Worm (Caenorhabditis elegans) whole organism, young adult: Measurements from ENCODE around the gene ifta-2.

Source experiments
- B0261.1 ChIP-seq: sonication (generic microtip); optimal IDR thresholded peaks from 2 replicates; lab custom pipeline; 2016; ENCODE audit warnings: mild to moderate bottlenecking, missing genetic modification characterization, moderate library complexity, missing compliant biosample characterization
- C06A6.2 ChIP-seq: fragments of 200-800 bp; sonication (Bioruptor generic); conservative IDR thresholded peaks from 2 replicates; pipeline ENCODE4 v1.3.6; 2022; ENCODE audit warnings: missing genetic modification characterization, missing compliant biosample characterization
- F10E7.11 ChIP-seq: sonication (generic microtip); optimal IDR thresholded peaks from 2 replicates; lab custom pipeline; 2017; ENCODE audit warnings: mild to moderate bottlenecking, missing genetic modification characterization, moderate library complexity, missing compliant biosample characterization
- F39B2.1 ChIP-seq: fragments of 200-800 bp; sonication (Bioruptor generic); IDR thresholded peaks from 2 replicates; pipeline ENCODE4 v1.3.6; 2022; ENCODE audit warnings: missing genetic modification reagents, missing genetic modification characterization, missing compliant biosample characterization
- F49E8.2 ChIP-seq: sonication (generic microtip); optimal IDR thresholded peaks from 3 replicates; lab custom pipeline; 2017; ENCODE audit warnings: missing genetic modification characterization, mild to moderate bottlenecking, missing compliant biosample characterization, antibody characterized with exemption, moderate library complexity; ENCODE audit not compliant: insufficient read depth
- F52B5.7 ChIP-seq: sonication (generic microtip); optimal IDR thresholded peaks from 2 replicates; lab custom pipeline; 2016; ENCODE audit warnings: mild to moderate bottlenecking, missing genetic modification characterization, missing compliant biosample characterization
- F57C9.4 ChIP-seq: sonication (generic microtip); optimal IDR thresholded peaks from 2 replicates; lab custom pipeline; 2017; ENCODE audit warnings: mild to moderate bottlenecking, missing genetic modification characterization, missing compliant biosample characterization
- T26A5.8 ChIP-seq: sonication (generic microtip); optimal IDR thresholded peaks from 2 replicates; lab custom pipeline; 2016; ENCODE audit warnings: missing genetic modification characterization, missing compliant biosample characterization
- Y53F4B.3 ChIP-seq: fragments of 200-800 bp; sonication (Bioruptor generic); IDR thresholded peaks from 2 replicates; pipeline ENCODE4 v1.3.6; 2022; ENCODE audit warnings: missing genetic modification reagents, missing genetic modification characterization, missing compliant biosample characterization
- Y79H2A.3 ChIP-seq: fragments of 200-800 bp; sonication (Bioruptor generic); conservative IDR thresholded peaks from 2 replicates; pipeline ENCODE4 v1.3.6; 2022; ENCODE audit warnings: missing genetic modification reagents, missing genetic modification characterization, missing compliant biosample characterization
- Y95B8A.8 ChIP-seq: fragments of 200-800 bp; sonication (Bioruptor generic); IDR thresholded peaks from 2 replicates; pipeline ENCODE4 v1.3.6; 2022; ENCODE audit warnings: missing genetic modification reagents, missing genetic modification characterization, missing compliant biosample characterization
- athp-1 ChIP-seq: sonication (generic microtip); optimal IDR thresholded peaks from 2 replicates; lab custom pipeline; 2017; ENCODE audit warnings: mild to moderate bottlenecking, missing genetic modification characterization, missing compliant biosample characterization
- bed-1 ChIP-seq: fragments of 200-800 bp; sonication (Bioruptor generic); IDR thresholded peaks from 2 replicates; pipeline ENCODE4 v1.3.6; 2022; ENCODE audit warnings: missing genetic modification reagents, missing genetic modification characterization, missing compliant biosample characterization
- cebp-1 ChIP-seq, 2 experiments: fragments of 200-800 bp in 1 of 2; sonication (Bioruptor generic) in 1 of 2; sonication (generic microtip) in 1 of 2; IDR thresholded peaks in 1 of 2; optimal IDR thresholded peaks in 1 of 2; 2 replicates each; pipeline versions ENCODE4 v1.3.6 to Lab custom; 2017 to 2022; ENCODE audit warnings: missing compliant biosample characterization in 2 of 2, missing genetic modification characterization in 2 of 2, mild to moderate bottlenecking in 1 of 2, missing genetic modification reagents in 1 of 2, moderate library complexity in 1 of 2
- ceh-40 ChIP-seq: fragments of 200-800 bp; sonication (Bioruptor generic); IDR thresholded peaks from 2 replicates; pipeline ENCODE4 v1.3.6; 2022; ENCODE audit warnings: missing genetic modification characterization, missing compliant biosample characterization
- ceh-79 ChIP-seq: sonication (generic microtip); optimal IDR thresholded peaks from 2 replicates; lab custom pipeline; 2017; ENCODE audit warnings: mild to moderate bottlenecking, missing genetic modification characterization, missing compliant biosample characterization
- dpff-1 ChIP-seq: sonication (generic microtip); optimal IDR thresholded peaks from 2 replicates; lab custom pipeline; 2017; ENCODE audit warnings: mild to moderate bottlenecking, missing genetic modification characterization, missing compliant biosample characterization
- egl-18 ChIP-seq: fragments of 200-800 bp; sonication (Bioruptor generic); IDR thresholded peaks from 2 replicates; pipeline ENCODE4 v1.3.6; 2022; ENCODE audit warnings: missing genetic modification reagents, missing genetic modification characterization, missing compliant biosample characterization
- egrh-3 ChIP-seq: fragments of 200-800 bp; sonication (Bioruptor generic); IDR thresholded peaks from 2 replicates; pipeline ENCODE4 v1.3.6; 2022; ENCODE audit warnings: missing genetic modification reagents, missing genetic modification characterization, missing compliant biosample characterization
- ekl-4 ChIP-seq: fragments of 200-800 bp; sonication (Bioruptor generic); IDR thresholded peaks from 2 replicates; pipeline ENCODE4 v1.3.6; 2022; ENCODE audit warnings: missing genetic modification reagents, missing genetic modification characterization, missing compliant biosample characterization
- hlh-26 ChIP-seq: fragments of 200-800 bp; sonication (Bioruptor generic); conservative IDR thresholded peaks from 2 replicates; pipeline ENCODE4 v1.3.6; 2022; ENCODE audit warnings: missing genetic modification reagents, missing genetic modification characterization, missing compliant biosample characterization
- hmg-20 ChIP-seq: fragments of 200-800 bp; sonication (Bioruptor generic); IDR thresholded peaks from 2 replicates; pipeline ENCODE4 v1.3.6; 2022; ENCODE audit warnings: missing genetic modification reagents, missing genetic modification characterization, missing compliant biosample characterization
- lin-35 ChIP-seq, 3 experiments: fragments of 150-350 bp in 2 of 3; sonication (generic microtip) in 1 of 3; optimal IDR thresholded peaks; 2 replicates each; lab custom pipeline; 2014 to 2018; ENCODE audit warnings: missing biosample characterization in 3 of 3, missing genetic modification characterization in 3 of 3, missing genetic modification reagents in 3 of 3
- lin-54 ChIP-seq: fragments of 200-800 bp; sonication (Bioruptor generic); optimal IDR thresholded peaks from 2 replicates; lab custom pipeline; 2018; ENCODE audit warnings: mild to moderate bottlenecking, missing genetic modification characterization, missing compliant biosample characterization
- madf-3 ChIP-seq: fragments of 200-800 bp; sonication (Bioruptor generic); IDR thresholded peaks from 2 replicates; pipeline ENCODE4 v1.3.6; 2022; ENCODE audit warnings: missing genetic modification reagents, missing genetic modification characterization, missing compliant biosample characterization
- madf-6 ChIP-seq: fragments of 200-800 bp; sonication (Bioruptor generic); IDR thresholded peaks from 2 replicates; pipeline ENCODE4 v1.3.6; 2022; ENCODE audit warnings: missing genetic modification reagents, missing genetic modification characterization, missing compliant biosample characterization
- nfya-2 ChIP-seq: fragments of 200-800 bp; sonication (Bioruptor generic); IDR thresholded peaks from 2 replicates; pipeline ENCODE4 v1.3.6; 2022; ENCODE audit warnings: missing genetic modification reagents, missing genetic modification characterization, missing compliant biosample characterization
- nhr-120 ChIP-seq: fragments of 200-800 bp; sonication (Bioruptor generic); IDR thresholded peaks from 2 replicates; pipeline ENCODE4 v1.3.6; 2022; ENCODE audit warnings: missing genetic modification characterization, missing compliant biosample characterization
- nhr-90 ChIP-seq: sonication (generic microtip); optimal IDR thresholded peaks from 2 replicates; lab custom pipeline; 2016; ENCODE audit warnings: missing genotype, mild to moderate bottlenecking, missing genetic modification characterization, missing compliant biosample characterization
- rcor-1 ChIP-seq: fragments of 200-800 bp; sonication (Bioruptor generic); IDR thresholded peaks from 2 replicates; pipeline ENCODE4 v1.3.6; 2022; ENCODE audit warnings: missing genetic modification reagents, missing genetic modification characterization, missing compliant biosample characterization
- sea-2 ChIP-seq: fragments of 200-800 bp; sonication (Bioruptor generic); IDR thresholded peaks from 2 replicates; pipeline ENCODE4 v1.3.6; 2022; ENCODE audit warnings: missing genetic modification characterization, missing compliant biosample characterization
- snpc-1.1 ChIP-seq: sonication (generic microtip); optimal IDR thresholded peaks from 2 replicates; lab custom pipeline; 2017; ENCODE audit warnings: missing genetic modification characterization, mild to moderate bottlenecking, missing compliant biosample characterization, antibody characterized with exemption, moderate library complexity, missing genotype, missing genetic modification reagents; ENCODE audit not compliant: insufficient read depth
- snpc-1.3 ChIP-seq: sonication (generic microtip); optimal IDR thresholded peaks from 2 replicates; lab custom pipeline; 2017; ENCODE audit warnings: missing genetic modification characterization, mild to moderate bottlenecking, missing compliant biosample characterization, antibody characterized with exemption, moderate library complexity, missing genotype, missing genetic modification reagents; ENCODE audit not compliant: insufficient read depth
- snpc-4 ChIP-seq, 5 experiments: fragments of 150-350 bp in 1 of 5; sonication (generic microtip) in 4 of 5; optimal IDR thresholded peaks; 2 replicates each; lab custom pipeline; 2014 to 2018; ENCODE audit warnings: missing genetic modification characterization in 5 of 5, missing biosample characterization in 3 of 5, antibody characterized with exemption in 2 of 5, mild to moderate bottlenecking in 2 of 5, missing compliant biosample characterization in 2 of 5, missing genotype in 2 of 5, moderate library complexity in 2 of 5, missing genetic modification reagents in 1 of 5
- somi-1 ChIP-seq: fragments of 200-800 bp; sonication (Bioruptor generic); optimal IDR thresholded peaks from 2 replicates; lab custom pipeline; 2018; ENCODE audit warnings: mild to moderate bottlenecking, missing genetic modification characterization, missing compliant biosample characterization
- tbx-9 ChIP-seq: sonication (generic microtip); optimal IDR thresholded peaks from 2 replicates; lab custom pipeline; 2016; ENCODE audit warnings: borderline replicate concordance, missing genetic modification characterization, inconsistent platforms, missing compliant biosample characterization
- zfh-2 ChIP-seq: fragments of 200-800 bp; sonication (Bioruptor generic); conservative IDR thresholded peaks from 2 replicates; pipeline ENCODE4 v1.3.6; 2022; ENCODE audit warnings: missing genetic modification reagents, missing genetic modification characterization, missing compliant biosample characterization
- ztf-28 ChIP-seq: fragments of 200-800 bp; sonication (Bioruptor generic); IDR thresholded peaks from 2 replicates; pipeline ENCODE4 v1.3.6; 2022; ENCODE audit warnings: missing genetic modification reagents, missing genetic modification characterization, missing compliant biosample characterization

The ifta-2 gene

DNA sequence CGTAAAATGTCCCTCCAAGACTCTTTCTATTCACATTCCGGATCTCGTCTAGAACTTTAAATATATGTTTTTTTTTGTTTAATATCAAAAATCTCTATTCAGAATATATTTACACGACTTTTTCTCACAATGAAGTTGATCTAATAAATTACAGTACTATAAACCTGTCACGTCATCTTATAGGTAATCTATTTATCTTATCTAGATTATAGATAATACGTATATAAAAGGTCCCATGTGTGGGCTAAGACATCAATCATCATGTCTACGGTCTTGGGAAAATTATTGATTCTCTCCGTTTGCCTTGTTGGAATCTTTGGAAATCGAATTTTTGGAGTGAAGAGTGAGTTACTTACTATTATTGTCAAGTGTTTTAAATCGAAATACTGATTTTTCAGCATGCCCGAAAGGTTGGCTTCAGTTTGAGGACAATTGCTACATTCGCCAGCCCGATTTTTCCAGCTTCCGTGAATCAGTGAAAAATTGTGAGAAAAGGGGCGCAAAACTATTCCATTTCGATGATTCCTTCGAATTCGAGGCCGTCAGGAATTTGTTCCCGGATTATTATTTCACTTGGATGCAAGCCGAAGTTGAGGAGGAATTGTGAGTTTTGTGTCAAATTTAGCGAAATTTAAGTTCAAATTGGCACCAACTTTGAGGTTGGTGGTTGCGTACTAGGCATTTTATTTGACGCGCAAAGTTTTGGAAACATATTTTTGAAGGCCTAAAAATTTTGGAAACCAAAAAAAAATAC, 25.0 kb downstream of the ifta-2 start, which contains the start of gene clec-196:
clec-196 (plus strand) TSS at position 252 of the 754 bp plus-strand sequence.
- TF ChIP-seq ztf-28 (GFP tag; lab: Robert Waterston, UW) (no peak), Y53F4B.3 (no peak), snpc-4 (GFP tag; optimal IDR thresholded peaks at IDR 0.05; lab: Kevin White, UChicago) (no peak), snpc-4 (tag; optimal IDR thresholded peaks at IDR 0.05; lab: Kevin White, UChicago) (peak in 1 of 4 experiments; percentile 11), cebp-1 (GFP tag; IDR thresholded peaks at IDR 0.05; lab: Robert Waterston, UW) (no peak), cebp-1 (tag; optimal IDR thresholded peaks at IDR 0.05; lab: Kevin White, UChicago) (peak; percentile 14), Y95B8A.8 (GFP tag; lab: Robert Waterston, UW) (no peak), madf-6 (GFP tag; lab: Robert Waterston, UW) (0 out of 2 replicates have a peak, but pooled peaks have one; percentile 11), ekl-4 (GFP tag; lab: Robert Waterston, UW) (0 out of 2 replicates have a peak, but pooled peaks have one; percentile 7), F39B2.1 (GFP tag; lab: Robert Waterston, UW) (no peak), madf-3 (GFP tag; lab: Robert Waterston, UW) (0 out of 2 replicates have a peak, but pooled peaks have one; percentile 22), lin-54 (GFP tag; lab: Kevin White, UChicago) (peak; percentile 39)

ce11 chrIV:17275281-17275680, 26.6 kb downstream of the ifta-2 start, which contains the start of gene lhfp-4:
TSS of gene lhfp-4 (plus strand) at chrIV:17275581.
- no peak for TF ChIP-seq cebp-1 (GFP tag; IDR thresholded peaks at IDR 0.05; lab: Robert Waterston, UW)
- no peak for TF ChIP-seq cebp-1 (tag; optimal IDR thresholded peaks at IDR 0.05; lab: Kevin White, UChicago)
- TF ChIP-seq egl-18 (GFP tag; lab: Robert Waterston, UW) = no peak
- TF ChIP-seq snpc-1.3 = no peak
- TF ChIP-seq T26A5.8 (tag; lab: Kevin White, UChicago) = no peak
- TF ChIP-seq Y95B8A.8 (GFP tag; lab: Robert Waterston, UW) = no peak
- no peak for TF ChIP-seq athp-1 (tag; lab: Kevin White, UChicago)
- no peak for TF ChIP-seq B0261.1
- TF ChIP-seq F52B5.7 (tag; lab: Kevin White, UChicago) = no peak
- TF ChIP-seq F49E8.2 (tag; lab: Kevin White, UChicago) = no peak

ce11 chrIV:17273602-17274110, 28.2 kb downstream of the ifta-2 start, which contains the start of gene gln-5:
TSS of gene gln-5 (minus strand) at chrIV:17273652.
- peak; percentile 48 for TF ChIP-seq F49E8.2 (tag; lab: Kevin White, UChicago)
- no peak for TF ChIP-seq F10E7.11 (tag; lab: Kevin White, UChicago)
- peak; percentile 98 for TF ChIP-seq madf-6 (GFP tag; lab: Robert Waterston, UW)
- TF ChIP-seq Y53F4B.3 = no peak
- no peak for TF ChIP-seq hmg-20 (GFP tag; lab: Robert Waterston, UW)
- TF ChIP-seq egl-18 (GFP tag; lab: Robert Waterston, UW) = no peak
- TF ChIP-seq ceh-79 (tag; lab: Kevin White, UChicago) = no peak
- TF ChIP-seq nhr-90 (tag; lab: Kevin White, UChicago) = no peak
- no peak for TF ChIP-seq B0261.1
- no peak for TF ChIP-seq egrh-3 (GFP tag; lab: Robert Waterston, UW)
- TF ChIP-seq ztf-28 (GFP tag; lab: Robert Waterston, UW) = no peak
- TF ChIP-seq nhr-120 (GFP tag; lab: Robert Waterston, UW) = no peak
- TF ChIP-seq lin-35 (GFP tag; optimal IDR thresholded peaks at IDR 0.05; lab: Kevin White, UChicago) = peak in 1 of 3 experiments; percentile 7
- TF ChIP-seq somi-1 = no peak
- TF ChIP-seq ekl-4 (GFP tag; lab: Robert Waterston, UW) = no peak
- no peak for TF ChIP-seq F57C9.4
- no peak for TF ChIP-seq F52B5.7 (tag; lab: Kevin White, UChicago)
- TF ChIP-seq Y95B8A.8 (GFP tag; lab: Robert Waterston, UW) = 0 out of 2 replicates have a peak, but pooled peaks have one; percentile 66
- TF ChIP-seq C06A6.2 (GFP tag; lab: Robert Waterston, UW) = no peak
- no peak for TF ChIP-seq ceh-40 (GFP tag; lab: Robert Waterston, UW)
- no peak for TF ChIP-seq nfya-2 (GFP tag; lab: Robert Waterston, UW)
- TF ChIP-seq sea-2 (GFP tag; lab: Robert Waterston, UW) = no peak
- TF ChIP-seq tbx-9 = no peak
- no peak for TF ChIP-seq hlh-26
- peak; percentile 77 for TF ChIP-seq rcor-1 (GFP tag; lab: Robert Waterston, UW)
- TF ChIP-seq bed-1 = no peak
- TF ChIP-seq lin-54 (GFP tag; lab: Kevin White, UChicago) = peak; percentile 79
- no peak for TF ChIP-seq Y79H2A.3 (GFP tag; lab: Robert Waterston, UW)
- no peak for TF ChIP-seq zfh-2 (GFP tag; lab: Robert Waterston, UW)
- no peak for TF ChIP-seq snpc-1.1 (tag; lab: Kevin White, UChicago)
- no peak for TF ChIP-seq dpff-1 (tag; lab: Kevin White, UChicago)
- no peak for TF ChIP-seq T26A5.8 (tag; lab: Kevin White, UChicago)
